Fruit fly (Drosophila melanogaster) whole organism, pupa: Measurements from ENCODE around the gene Ist1.
A peak's percentile ranks its signal among the peaks of the same experiment; 100 is the strongest.

Experiments used
- CG12605 ChIP-seq: fragments of 200-800 bp; sonication (Bioruptor generic); IDR thresholded peaks from 2 replicates; pipeline ENCODE4 v1.3.6; 2022; ENCODE audit warnings: missing biosample characterization, missing genetic modification characterization
- CG14655 ChIP-seq: fragments of 200-800 bp; sonication (Bioruptor generic); optimal IDR thresholded peaks from 3 replicates; lab custom pipeline; 2017; ENCODE audit warnings: mild to moderate bottlenecking, missing biosample characterization, missing genetic modification reagents, missing genetic modification characterization
- CG15710 ChIP-seq: fragments of 200-800 bp; sonication (Bioruptor generic); optimal IDR thresholded peaks from 2 replicates; lab custom pipeline; 2018; ENCODE audit warnings: missing biosample characterization, mild to moderate bottlenecking, missing genetic modification characterization, moderate library complexity
- CG17806 ChIP-seq: fragments of 200-800 bp; sonication (Bioruptor generic); optimal IDR thresholded peaks from 2 replicates; lab custom pipeline; 2018; ENCODE audit warnings: missing biosample characterization, mild to moderate bottlenecking, missing genetic modification characterization, moderate library complexity
- CG32121 ChIP-seq: fragments of 200-800 bp; sonication (Bioruptor generic); IDR thresholded peaks from 2 replicates; pipeline ENCODE4 v1.3.6; 2022; ENCODE audit warnings: missing biosample characterization, missing genetic modification characterization
- CG8159 ChIP-seq: fragments of 200-800 bp; sonication (Bioruptor generic); optimal IDR thresholded peaks from 3 replicates; lab custom pipeline; 2018; ENCODE audit warnings: missing biosample characterization, mild to moderate bottlenecking, missing genetic modification characterization, moderate library complexity
- EcR ChIP-seq: fragments of 200-800 bp; sonication (Bioruptor generic); optimal IDR thresholded peaks from 3 replicates; lab custom pipeline; 2019; ENCODE audit warnings: missing biosample characterization, missing genetic modification characterization, mild to moderate bottlenecking, moderate library complexity, missing genetic modification reagents
- Pif1A ChIP-seq: fragments of 200-800 bp; sonication (Bioruptor generic); optimal IDR thresholded peaks from 3 replicates; lab custom pipeline; 2016; ENCODE audit warnings: missing biosample characterization, missing genetic modification characterization
- fd96Ca ChIP-seq: fragments of 200-800 bp; sonication (Bioruptor generic); IDR thresholded peaks from 3 replicates; pipeline ENCODE4 v1.3.6; 2022; ENCODE audit warnings: missing biosample characterization, missing genetic modification characterization

DNA sequence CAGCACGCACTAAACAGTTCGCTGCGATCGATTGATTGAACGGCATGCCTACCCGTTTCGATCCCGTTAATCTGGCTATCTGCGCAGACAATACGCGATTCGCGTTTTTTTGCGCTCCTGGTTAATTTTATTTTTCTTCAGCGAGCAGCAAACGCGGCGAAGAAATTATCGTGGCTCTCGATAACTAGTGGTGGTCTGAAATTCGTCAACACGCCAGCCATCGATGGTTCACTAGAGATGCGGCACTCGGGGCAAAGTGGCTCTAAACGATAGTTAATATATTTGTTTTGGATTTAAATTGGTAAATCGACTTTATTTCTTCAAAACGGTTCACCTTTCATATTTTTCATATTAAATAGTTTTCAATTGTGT lies 13.3 kb downstream of the Ist1 start, which contains the start of gene dikar:
- TF ChIP-seq CG32121 (no peak), fd96Ca (peak; percentile 58; the same call in 1 of the 3 replicates), EcR (GFP tag; lab: Kevin White, UChicago) (no peak), CG14655 (no peak), CG15710 (tag; lab: Kevin White, UChicago) (peak; percentile 23), CG12605 (GFP tag; lab: Robert Waterston, UW) (no peak), Pif1A (GFP tag; lab: Kevin White, UChicago) (no peak), CG8159 (tag; lab: Kevin White, UChicago) (peak; percentile 8), CG17806 (tag; lab: Kevin White, UChicago) (no peak)
